Worm (Caenorhabditis elegans): ENCODE data around the gene ztf-17.

ce11 chrII:7836613-7837226, 33.2 kb downstream of the ztf-17 start:
- no peak for TF ChIP-seq ama-1 (optimal IDR thresholded peaks at IDR 0.05)
- TF ChIP-seq B0310.2 (tag; optimal IDR thresholded peaks at IDR 0.05) = no peak
- no peak for TF ChIP-seq F13C5.2 (tag; optimal IDR thresholded peaks at IDR 0.05)
- no peak for TF ChIP-seq hmbx-1 (tag; optimal IDR thresholded peaks at IDR 0.05)
- TF ChIP-seq tra-4 (tag; optimal IDR thresholded peaks at IDR 0.05) = no peak
- TF ChIP-seq flt-1 (GFP tag; IDR thresholded peaks at IDR 0.05) = no peak
- TF ChIP-seq ets-7 (tag; optimal IDR thresholded peaks at IDR 0.05) = no peak
- no peak for TF ChIP-seq scrt-1 (GFP tag; IDR thresholded peaks at IDR 0.05)
- TF ChIP-seq pes-1 (GFP tag; IDR thresholded peaks at IDR 0.05) = no peak
